Fruit fly (Drosophila melanogaster) whole organism, prepupa: ENCODE data around the gene pico.

Source experiments
- Blimp-1 ChIP-seq: fragments of 200-800 bp; sonication (Bioruptor generic); optimal IDR thresholded peaks from 3 replicates; lab custom pipeline; 2017; ENCODE audit warnings: missing biosample characterization, missing genetic modification characterization, mild to moderate bottlenecking, moderate library complexity, missing genetic modification reagents
- CG10631 ChIP-seq: fragments of 200-800 bp; sonication (Bioruptor generic); optimal IDR thresholded peaks from 2 replicates; lab custom pipeline; 2016; ENCODE audit warnings: missing biosample characterization, missing genetic modification characterization
- CG10669 ChIP-seq: fragments of 200-800 bp; sonication (Bioruptor generic); optimal IDR thresholded peaks from 3 replicates; lab custom pipeline; 2018; ENCODE audit warnings: missing biosample characterization, mild to moderate bottlenecking, missing genetic modification characterization, moderate library complexity
- CG11294 ChIP-seq: fragments of 200-800 bp; sonication (Bioruptor generic); IDR thresholded peaks from 2 replicates; pipeline ENCODE4 v1.3.6; 2022; ENCODE audit warnings: missing biosample characterization, missing genetic modification characterization
- CG11762 ChIP-seq: fragments of 200-800 bp; sonication (Bioruptor generic); optimal IDR thresholded peaks from 3 replicates; lab custom pipeline; 2016; ENCODE audit warnings: missing biosample characterization, missing genetic modification characterization; ENCODE audit not compliant: insufficient read depth
- CG11902 ChIP-seq: fragments of 200-800 bp; sonication (Bioruptor generic); optimal IDR thresholded peaks from 3 replicates; lab custom pipeline; 2016; ENCODE audit warnings: missing biosample characterization, missing genetic modification characterization
- CG15336 ChIP-seq: fragments of 200-800 bp; sonication (Bioruptor generic); IDR thresholded peaks from 2 replicates; pipeline ENCODE4 v1.3.6; 2022; ENCODE audit warnings: missing biosample characterization, missing genetic modification characterization
- CG1621 ChIP-seq: fragments of 200-800 bp; sonication (Bioruptor generic); optimal IDR thresholded peaks from 3 replicates; lab custom pipeline; 2018; ENCODE audit warnings: missing biosample characterization, mild to moderate bottlenecking, missing genetic modification characterization
- CG16779 ChIP-seq: fragments of 200-800 bp; sonication (Bioruptor generic); optimal IDR thresholded peaks from 3 replicates; lab custom pipeline; 2017; ENCODE audit warnings: missing biosample characterization, mild to moderate bottlenecking, missing genetic modification characterization
- CG31627 ChIP-seq: fragments of 200-800 bp; sonication (Bioruptor generic); optimal IDR thresholded peaks from 3 replicates; lab custom pipeline; 2016; ENCODE audit warnings: missing biosample characterization, missing genetic modification characterization
- CG6163 ChIP-seq: fragments of 200-800 bp; sonication (Bioruptor generic); IDR thresholded peaks from 3 replicates; pipeline ENCODE4 v1.3.6; 2022; ENCODE audit warnings: missing biosample characterization, missing genetic modification characterization
- CG6276 ChIP-seq: fragments of 200-800 bp; sonication (Bioruptor generic); optimal IDR thresholded peaks from 2 replicates; lab custom pipeline; 2017; ENCODE audit warnings: missing biosample characterization, mild to moderate bottlenecking, missing genetic modification characterization
- CG6808 ChIP-seq: fragments of 200-800 bp; sonication (Bioruptor generic); optimal IDR thresholded peaks from 3 replicates; lab custom pipeline; 2017; ENCODE audit warnings: missing biosample characterization, missing genetic modification characterization, mild to moderate bottlenecking, moderate library complexity, missing genetic modification reagents
- CG8319 ChIP-seq: fragments of 200-800 bp; sonication (Bioruptor generic); optimal IDR thresholded peaks from 3 replicates; lab custom pipeline; 2016; ENCODE audit warnings: missing biosample characterization, missing genetic modification characterization
- CG8632 ChIP-seq: fragments of 200-800 bp; sonication (Bioruptor generic); optimal IDR thresholded peaks from 3 replicates; lab custom pipeline; 2016; ENCODE audit warnings: missing biosample characterization, missing genetic modification characterization
- CG9139 ChIP-seq: fragments of 200-800 bp; sonication (Bioruptor generic); optimal IDR thresholded peaks from 3 replicates; lab custom pipeline; 2017; ENCODE audit warnings: missing biosample characterization, mild to moderate bottlenecking, missing genetic modification characterization
- Eip93F ChIP-seq: fragments of 200-800 bp; sonication (Bioruptor generic); optimal IDR thresholded peaks from 2 replicates; lab custom pipeline; 2016; ENCODE audit warnings: missing biosample characterization, mild to moderate bottlenecking, missing genetic modification characterization
- Ets21C ChIP-seq: fragments of 200-800 bp; sonication (Bioruptor generic); optimal IDR thresholded peaks from 3 replicates; lab custom pipeline; 2016; ENCODE audit warnings: missing biosample characterization, missing genetic modification characterization
- Gug ChIP-seq: fragments of 200-800 bp; sonication (Bioruptor generic); IDR thresholded peaks from 2 replicates; pipeline ENCODE4 v1.3.6; 2022; ENCODE audit warnings: missing biosample characterization, missing genetic modification characterization
- Hr4 ChIP-seq: fragments of 200-800 bp; sonication (Bioruptor generic); optimal IDR thresholded peaks from 3 replicates; lab custom pipeline; 2016; ENCODE audit warnings: missing biosample characterization, missing genetic modification characterization
- Met ChIP-seq: fragments of 200-800 bp; sonication (Bioruptor generic); optimal IDR thresholded peaks from 3 replicates; lab custom pipeline; 2016; ENCODE audit warnings: missing biosample characterization, missing genetic modification characterization
- OdsH ChIP-seq: fragments of 200-800 bp; sonication (Bioruptor generic); optimal IDR thresholded peaks from 3 replicates; lab custom pipeline; 2016; ENCODE audit warnings: missing biosample characterization, missing genetic modification characterization
- Sox102F ChIP-seq: fragments of 200-800 bp; sonication (Bioruptor generic); optimal IDR thresholded peaks from 2 replicates; lab custom pipeline; 2016; ENCODE audit warnings: missing biosample characterization, mild to moderate bottlenecking, missing genetic modification characterization
- Sox15 ChIP-seq: fragments of 200-800 bp; sonication (Bioruptor generic); optimal IDR thresholded peaks from 3 replicates; lab custom pipeline; 2016; ENCODE audit warnings: missing biosample characterization, missing genetic modification characterization
- achi ChIP-seq: fragments of 200-800 bp; sonication (Bioruptor generic); optimal IDR thresholded peaks from 3 replicates; lab custom pipeline; 2016; ENCODE audit warnings: missing biosample characterization, missing genetic modification characterization
- acj6 ChIP-seq: fragments of 200-800 bp; sonication (Bioruptor generic); optimal IDR thresholded peaks from 3 replicates; lab custom pipeline; 2016; ENCODE audit warnings: missing biosample characterization, missing genetic modification characterization
- dac ChIP-seq: fragments of 200-800 bp; sonication (Bioruptor generic); optimal IDR thresholded peaks from 2 replicates; lab custom pipeline; 2017; ENCODE audit warnings: missing biosample characterization, mild to moderate bottlenecking, missing genetic modification characterization
- esn ChIP-seq: fragments of 200-800 bp; sonication (Bioruptor generic); optimal IDR thresholded peaks from 2 replicates; lab custom pipeline; 2016; ENCODE audit warnings: missing biosample characterization, mild to moderate bottlenecking, missing genetic modification characterization, moderate library complexity
- fd59A ChIP-seq: fragments of 200-800 bp; sonication (Bioruptor generic); optimal IDR thresholded peaks from 2 replicates; lab custom pipeline; 2017; ENCODE audit warnings: missing biosample characterization, mild to moderate bottlenecking, missing genetic modification characterization, missing genetic modification reagents
- fd85E ChIP-seq: fragments of 200-800 bp; sonication (Bioruptor generic); optimal IDR thresholded peaks from 3 replicates; lab custom pipeline; 2016; ENCODE audit warnings: missing biosample characterization, missing genetic modification characterization
- lz ChIP-seq: fragments of 200-800 bp; sonication (Bioruptor generic); optimal IDR thresholded peaks from 3 replicates; lab custom pipeline; 2016; ENCODE audit warnings: missing biosample characterization, missing genetic modification characterization
- net ChIP-seq: fragments of 200-800 bp; sonication (Bioruptor generic); optimal IDR thresholded peaks from 3 replicates; lab custom pipeline; 2016; ENCODE audit warnings: missing biosample characterization, missing genetic modification characterization
- pdm3 ChIP-seq: fragments of 200-800 bp; sonication (Bioruptor generic); optimal IDR thresholded peaks from 3 replicates; lab custom pipeline; 2016; ENCODE audit warnings: missing biosample characterization, missing genetic modification characterization
- vri ChIP-seq: fragments of 200-800 bp; sonication (Bioruptor generic); optimal IDR thresholded peaks from 3 replicates; lab custom pipeline; 2016; ENCODE audit warnings: missing biosample characterization, mild to moderate bottlenecking, missing genetic modification characterization

Gene pico

dm6 chrX:19815772-19816171, 36.1 kb downstream of the pico start, which contains the start of gene SkpC:
SkpC (plus strand) TSS chrX:19816072.
- TF ChIP-seq CG11762 (no peak), CG31627 (GFP tag; lab: Kevin White, UChicago) (no peak), achi (GFP tag; lab: Kevin White, UChicago) (no peak), Eip93F (GFP tag; lab: Kevin White, UChicago) (no peak), esn (GFP tag; lab: Kevin White, UChicago) (no peak), CG11902 (GFP tag; lab: Kevin White, UChicago) (no peak), CG6808 (GFP tag; lab: Kevin White, UChicago) (no peak), Met (no peak), Sox102F (GFP tag; lab: Kevin White, UChicago) (no peak)

- TF ChIP-seq pdm3 (GFP tag; lab: Kevin White, UChicago): no peak
- TF ChIP-seq Hr4: no peak
- no peak for TF ChIP-seq OdsH
- no peak for TF ChIP-seq fd59A
- TF ChIP-seq, all 60 proteins: peak for 0
Observed at dm6 chrX:19812429-19812828, 39.4 kb downstream of the pico start, which contains the start of gene SkpD. SkpD (plus strand) TSS chrX:19812729.

- TF ChIP-seq Gug (GFP tag; lab: Robert Waterston, UW) (no peak), OdsH (no peak), CG6163 (GFP tag; lab: Robert Waterston, UW) (no peak), CG8319 (GFP tag; lab: Kevin White, UChicago) (no peak), Ets21C (GFP tag; lab: Kevin White, UChicago) (no peak), vri (GFP tag; lab: Kevin White, UChicago) (no peak), CG9139 (GFP tag; lab: Kevin White, UChicago) (no peak), CG8632 (GFP tag; lab: Kevin White, UChicago) (no peak), CG16779 (no peak), CG11294 (GFP tag; lab: Robert Waterston, UW) (no peak), dac (GFP tag; lab: Kevin White, UChicago) (no peak), net (no peak), Sox102F (GFP tag; lab: Kevin White, UChicago) (no peak), CG10669 (GFP tag; lab: Kevin White, UChicago) (no peak), CG15336 (GFP tag; lab: Robert Waterston, UW) (no peak), Eip93F (GFP tag; lab: Kevin White, UChicago) (no peak), fd59A (no peak), CG6276 (GFP tag; lab: Kevin White, UChicago) (no peak), achi (GFP tag; lab: Kevin White, UChicago) (no peak), Sox15 (no peak)
Observed at dm6 chrX:19811057-19811456, 40.8 kb downstream of the pico start.

dm6 chrX:19806137-19806536, 45.7 kb downstream of the pico start:
- TF ChIP-seq Met: no peak
- TF ChIP-seq fd85E (GFP tag; lab: Kevin White, UChicago): no peak
- TF ChIP-seq Blimp-1 (GFP tag; lab: Kevin White, UChicago): no peak
- TF ChIP-seq CG1621 (tag; lab: Kevin White, UChicago): no peak

- no peak for TF ChIP-seq CG8319 (GFP tag; lab: Kevin White, UChicago)
- no peak for TF ChIP-seq CG16779
- TF ChIP-seq CG11902 (GFP tag; lab: Kevin White, UChicago): no peak
- TF ChIP-seq acj6 (GFP tag; lab: Kevin White, UChicago): no peak
- no peak for TF ChIP-seq CG6276 (GFP tag; lab: Kevin White, UChicago)
- TF ChIP-seq CG10631: no peak
- TF ChIP-seq CG31627 (GFP tag; lab: Kevin White, UChicago): no peak
- no peak for TF ChIP-seq lz (GFP tag; lab: Kevin White, UChicago)
- TF ChIP-seq CG10669 (GFP tag; lab: Kevin White, UChicago): no peak
- no peak for TF ChIP-seq CG6163 (GFP tag; lab: Robert Waterston, UW)
- TF ChIP-seq Gug (GFP tag; lab: Robert Waterston, UW): no peak
- no peak for TF ChIP-seq esn (GFP tag; lab: Kevin White, UChicago)
- TF ChIP-seq Hr4: no peak
- TF ChIP-seq, all 60 proteins: peak for 0
Observed at dm6 chrX:19795808-19796207, 56.1 kb downstream of the pico start.
